Worm (Caenorhabditis elegans) whole organism, L1 larva: ENCODE results near the gene F38A5.22.
A peak's percentile ranks its signal among the peaks of the same experiment; 100 is the strongest.

Experiments
- C04F5.9 ChIP-seq: sonication (generic microtip); optimal IDR thresholded peaks from 2 replicates; lab custom pipeline; 2016; ENCODE audit warnings: missing genetic modification characterization, missing compliant biosample characterization
- C16A3.4 ChIP-seq: fragments of 150-350 bp; optimal IDR thresholded peaks from 2 replicates; lab custom pipeline; 2014; ENCODE audit warnings: missing biosample characterization, missing genetic modification characterization
- C34B4.2 ChIP-seq: sonication (generic microtip); optimal IDR thresholded peaks from 2 replicates; lab custom pipeline; 2017; ENCODE audit warnings: mild to moderate bottlenecking, missing genetic modification characterization, missing compliant biosample characterization
- Y116A8C.19 ChIP-seq: sonication (generic microtip); optimal IDR thresholded peaks from 2 replicates; lab custom pipeline; 2016; ENCODE audit warnings: missing compliant biosample characterization, missing genetic modification characterization, borderline replicate concordance
- aha-1 ChIP-seq: fragments of 150-350 bp; optimal IDR thresholded peaks from 2 replicates; lab custom pipeline; 2014; ENCODE audit warnings: missing biosample characterization, missing genetic modification characterization
- aly-2 ChIP-seq: fragments of 150-350 bp; optimal IDR thresholded peaks from 2 replicates; lab custom pipeline; 2014; ENCODE audit warnings: missing biosample characterization, missing genetic modification characterization
- ama-1 ChIP-seq: fragments of 150-350 bp; optimal IDR thresholded peaks from 2 replicates; lab custom pipeline; 2014
- blmp-1 ChIP-seq: fragments of 150-350 bp; optimal IDR thresholded peaks from 2 replicates; lab custom pipeline; 2014; ENCODE audit warnings: missing biosample characterization, missing genetic modification characterization
- ceh-63 ChIP-seq: fragments of 200-800 bp; sonication (Bioruptor generic); optimal IDR thresholded peaks from 2 replicates; lab custom pipeline; 2018; ENCODE audit warnings: mild to moderate bottlenecking, missing genetic modification characterization, missing compliant biosample characterization
- dpl-1 ChIP-seq, 3 experiments: fragments of 150-350 bp in 2 of 3; sonication (generic microtip) in 1 of 3; optimal IDR thresholded peaks; 2 replicates each; lab custom pipeline; 2014 to 2017; ENCODE audit warnings: missing biosample characterization in 3 of 3, missing genetic modification characterization in 3 of 3, missing genetic modification reagents in 3 of 3
- dsc-1 ChIP-seq: sonication (generic microtip); optimal IDR thresholded peaks from 2 replicates; lab custom pipeline; 2016; ENCODE audit warnings: mild to moderate bottlenecking, missing genetic modification characterization, missing compliant biosample characterization
- efl-1 ChIP-seq, 4 experiments: fragments of 150-350 bp; optimal IDR thresholded peaks in 3 of 4; peaks in 1 of 4; 1 replicate in 1 of 4; 2 replicates in 3 of 4; lab custom pipeline; 2014; ENCODE audit warnings: missing biosample characterization in 2 of 4, missing genetic modification characterization in 2 of 4, missing genetic modification reagents in 2 of 4
- efl-3 ChIP-seq: fragments of 200-800 bp; sonication (Bioruptor generic); optimal IDR thresholded peaks from 2 replicates; lab custom pipeline; 2018; ENCODE audit warnings: mild to moderate bottlenecking, missing genetic modification characterization, missing compliant biosample characterization
- egl-13 ChIP-seq: sonication (generic microtip); optimal IDR thresholded peaks from 2 replicates; lab custom pipeline; 2016; ENCODE audit warnings: missing genotype, missing genetic modification reagents, missing genetic modification characterization, missing compliant biosample characterization
- egl-27 ChIP-seq, 2 experiments: fragments of 150-350 bp in 1 of 2; sonication (generic microtip); optimal IDR thresholded peaks; 3 replicates each; lab custom pipeline; 2017 to 2018; ENCODE audit warnings: missing biosample characterization in 2 of 2, missing genetic modification characterization in 2 of 2, missing genetic modification reagents in 2 of 2
- elt-2 ChIP-seq: sonication (generic microtip); optimal IDR thresholded peaks from 2 replicates; lab custom pipeline; 2016; ENCODE audit warnings: missing genetic modification characterization, mild to moderate bottlenecking, inconsistent platforms, missing compliant biosample characterization, missing genetic modification reagents
- ets-5 ChIP-seq: fragments of 200-800 bp; sonication (Bioruptor generic); IDR thresholded peaks from 2 replicates; pipeline ENCODE4 v1.3.6; 2022; ENCODE audit warnings: missing genetic modification characterization, missing compliant biosample characterization
- fkh-10 ChIP-seq: sonication (generic microtip); optimal IDR thresholded peaks from 2 replicates; lab custom pipeline; 2017; ENCODE audit warnings: missing biosample characterization, missing genetic modification reagents, missing genetic modification characterization
- fkh-4 ChIP-seq: sonication (generic microtip); optimal IDR thresholded peaks from 2 replicates; lab custom pipeline; 2016; ENCODE audit warnings: missing compliant biosample characterization, missing genetic modification characterization, borderline replicate concordance
- fkh-8 ChIP-seq: sonication (generic microtip); optimal IDR thresholded peaks from 2 replicates; lab custom pipeline; 2016; ENCODE audit warnings: mild to moderate bottlenecking, missing genetic modification characterization, missing compliant biosample characterization
- hlh-17 ChIP-seq: fragments of 200-800 bp; sonication (Bioruptor generic); optimal IDR thresholded peaks from 2 replicates; lab custom pipeline; 2018; ENCODE audit warnings: missing genetic modification characterization, mild to moderate bottlenecking, missing compliant biosample characterization, moderate library complexity, borderline replicate concordance
- hpl-2 ChIP-seq: fragments of 150-350 bp; optimal IDR thresholded peaks from 2 replicates; lab custom pipeline; 2014; ENCODE audit warnings: missing biosample characterization, missing genetic modification reagents, missing genetic modification characterization
- isw-1 ChIP-seq: fragments of 200-800 bp; sonication (Bioruptor generic); IDR thresholded peaks from 2 replicates; pipeline ENCODE4 v1.3.6; 2022; ENCODE audit warnings: missing genetic modification characterization, missing compliant biosample characterization
- lin-13 ChIP-seq: fragments of 150-350 bp; optimal IDR thresholded peaks from 2 replicates; lab custom pipeline; 2014; ENCODE audit warnings: missing biosample characterization, missing genetic modification reagents, missing genetic modification characterization
- lin-14 ChIP-seq: fragments of 200-800 bp; sonication (Bioruptor generic); optimal IDR thresholded peaks from 2 replicates; lab custom pipeline; 2018; ENCODE audit warnings: mild to moderate bottlenecking, missing genetic modification characterization, moderate library complexity, missing compliant biosample characterization
- lin-35 ChIP-seq, 2 experiments: fragments of 150-350 bp; optimal IDR thresholded peaks; 2 replicates each; lab custom pipeline; 2014; ENCODE audit warnings: missing biosample characterization in 2 of 2, missing genetic modification characterization in 2 of 2, missing genetic modification reagents in 2 of 2
- lin-39 ChIP-seq: fragments of 150-350 bp; optimal IDR thresholded peaks from 2 replicates; lab custom pipeline; 2014; ENCODE audit warnings: missing biosample characterization, missing genetic modification reagents, missing genetic modification characterization
- lir-3 ChIP-seq: sonication (generic microtip); optimal IDR thresholded peaks from 2 replicates; lab custom pipeline; 2016; ENCODE audit warnings: mild to moderate bottlenecking, missing genetic modification characterization, moderate library complexity, missing compliant biosample characterization; ENCODE audit not compliant: poor library complexity
- lsy-2 ChIP-seq, 2 experiments: fragments of 150-350 bp; optimal IDR thresholded peaks; 2 replicates each; lab custom pipeline; 2014; ENCODE audit warnings: missing biosample characterization in 2 of 2, missing genetic modification characterization in 2 of 2
- mef-2 ChIP-seq: fragments of 150-350 bp; optimal IDR thresholded peaks from 2 replicates; lab custom pipeline; 2014; ENCODE audit warnings: missing biosample characterization, missing genetic modification characterization
- mep-1 ChIP-seq: fragments of 150-350 bp; optimal IDR thresholded peaks from 2 replicates; lab custom pipeline; 2014; ENCODE audit warnings: missing biosample characterization, missing genetic modification characterization
- nhr-19 ChIP-seq: fragments of 200-800 bp; sonication (Bioruptor generic); conservative IDR thresholded peaks from 2 replicates; pipeline ENCODE4 v1.3.6; 2022; ENCODE audit warnings: missing genetic modification characterization, missing compliant biosample characterization
- nhr-20 ChIP-seq: sonication (generic microtip); optimal IDR thresholded peaks from 2 replicates; lab custom pipeline; 2016; ENCODE audit warnings: mild to moderate bottlenecking, missing genetic modification characterization, missing compliant biosample characterization
- nhr-76 ChIP-seq: sonication (generic microtip); optimal IDR thresholded peaks from 2 replicates; lab custom pipeline; 2017; ENCODE audit warnings: missing biosample characterization, missing genetic modification characterization
- nhr-77 ChIP-seq: fragments of 150-350 bp; optimal IDR thresholded peaks from 2 replicates; lab custom pipeline; 2014; ENCODE audit warnings: missing biosample characterization, missing genetic modification characterization
- nhr-84 ChIP-seq: sonication (generic microtip); optimal IDR thresholded peaks from 2 replicates; lab custom pipeline; 2017; ENCODE audit warnings: missing biosample characterization, missing genetic modification characterization
- nhr-85 ChIP-seq: sonication (generic microtip); peaks from one replicate; lab custom pipeline; 2016; ENCODE audit warnings: missing genetic modification characterization, inconsistent platforms, missing compliant biosample characterization
- nhr-90 ChIP-seq: sonication (generic microtip); optimal IDR thresholded peaks from 2 replicates; lab custom pipeline; 2016; ENCODE audit warnings: mild to moderate bottlenecking, missing genetic modification characterization, missing compliant biosample characterization; ENCODE audit not compliant: poor library complexity
- pag-3 ChIP-seq: sonication (generic microtip); optimal IDR thresholded peaks from 2 replicates; lab custom pipeline; 2017; ENCODE audit warnings: missing genetic modification characterization, mild to moderate bottlenecking, missing compliant biosample characterization, antibody characterized with exemption, borderline replicate concordance; ENCODE audit not compliant: insufficient read depth
- pqm-1 ChIP-seq: sonication (generic microtip); optimal IDR thresholded peaks from 3 replicates; lab custom pipeline; 2017; ENCODE audit warnings: missing biosample characterization, missing genetic modification characterization
- sox-4 ChIP-seq: sonication (generic microtip); optimal IDR thresholded peaks from 2 replicates; lab custom pipeline; 2016; ENCODE audit warnings: missing genetic modification characterization, missing compliant biosample characterization
- swsn-7 ChIP-seq: sonication (generic microtip); optimal IDR thresholded peaks from 2 replicates; lab custom pipeline; 2016; ENCODE audit warnings: missing genetic modification characterization, missing compliant biosample characterization
- tbx-2 ChIP-seq: sonication (generic microtip); optimal IDR thresholded peaks from 2 replicates; lab custom pipeline; 2016; ENCODE audit warnings: missing genetic modification characterization, missing compliant biosample characterization
- tlp-1 ChIP-seq: fragments of 150-350 bp; optimal IDR thresholded peaks from 2 replicates; lab custom pipeline; 2014; ENCODE audit warnings: missing biosample characterization, missing genetic modification characterization
- unc-30 ChIP-seq: sonication (generic microtip); optimal IDR thresholded peaks from 2 replicates; lab custom pipeline; 2017; ENCODE audit warnings: missing biosample characterization, missing genetic modification characterization
- unc-62 ChIP-seq: fragments of 150-350 bp; optimal IDR thresholded peaks from 2 replicates; lab custom pipeline; 2014; ENCODE audit warnings: missing biosample characterization, missing genetic modification reagents, missing genetic modification characterization
- unc-86 ChIP-seq: sonication (generic microtip); optimal IDR thresholded peaks from 2 replicates; lab custom pipeline; 2016; ENCODE audit warnings: missing genetic modification characterization, missing compliant biosample characterization
- vab-15 ChIP-seq: sonication (generic microtip); optimal IDR thresholded peaks from 2 replicates; lab custom pipeline; 2017; ENCODE audit warnings: missing genotype, mild to moderate bottlenecking, missing genetic modification characterization, missing compliant biosample characterization
- zag-1 ChIP-seq: fragments of 150-350 bp; optimal IDR thresholded peaks from 2 replicates; lab custom pipeline; 2014; ENCODE audit warnings: missing biosample characterization, missing genetic modification characterization
- ztf-11 ChIP-seq, 2 experiments: sonication (generic microtip); optimal IDR thresholded peaks; 2 replicates each; lab custom pipeline; 2016 to 2017; ENCODE audit warnings: missing genetic modification characterization in 2 of 2, missing biosample characterization in 1 of 2, missing compliant biosample characterization in 1 of 2

Gene F38A5.22

ce11 chrIV:6576728-6577101, 19.0 kb downstream of the F38A5.22 start (continued):
- TF ChIP-seq Y116A8C.19 (tag; lab: Kevin White, UChicago) (no peak), ama-1 (lab: Kevin White, UChicago) (no peak), isw-1 (no peak), nhr-85 (tag; lab: Kevin White, UChicago) (peak; percentile 92), nhr-76 (tag; lab: Kevin White, UChicago) (no peak), ets-5 (no peak), dsc-1 (peak; percentile 3), vab-15 (tag; lab: Kevin White, UChicago) (no peak), pqm-1 (tag; lab: Kevin White, UChicago) (no peak), tbx-2 (tag; lab: Kevin White, UChicago) (peak; percentile 22), swsn-7 (tag; lab: Kevin White, UChicago) (peak; percentile 53), nhr-90 (tag; lab: Kevin White, UChicago) (peak; percentile 65), lin-35 (GFP tag; optimal IDR thresholded peaks at IDR 0.05; lab: Kevin White, UChicago) (peak; percentile 46 to 65), mef-2 (tag; lab: Kevin White, UChicago) (no peak), tlp-1 (tag; lab: Kevin White, UChicago) (no peak), hpl-2 (no peak), elt-2 (tag; lab: Kevin White, UChicago) (no peak), nhr-20 (peak; percentile 74), egl-13 (tag; lab: Kevin White, UChicago) (no peak), aha-1 (tag; lab: Kevin White, UChicago) (no peak), fkh-10 (no peak), ztf-11 (tag; optimal IDR thresholded peaks at IDR 0.05; lab: Kevin White, UChicago) (no peak), zag-1 (tag; lab: Kevin White, UChicago) (no peak), lin-13 (GFP tag; lab: Kevin White, UChicago) (peak; percentile 35), blmp-1 (peak; percentile 55), lin-39 (tag; lab: Kevin White, UChicago) (no peak), hlh-17 (no peak), nhr-84 (tag; lab: Kevin White, UChicago) (no peak), nhr-19 (GFP tag; lab: Robert Waterston, UW) (peak; percentile 31; the same call in 1 of the 2 replicates), efl-3 (GFP tag; lab: Kevin White, UChicago) (no peak), unc-86 (no peak)

DNA sequence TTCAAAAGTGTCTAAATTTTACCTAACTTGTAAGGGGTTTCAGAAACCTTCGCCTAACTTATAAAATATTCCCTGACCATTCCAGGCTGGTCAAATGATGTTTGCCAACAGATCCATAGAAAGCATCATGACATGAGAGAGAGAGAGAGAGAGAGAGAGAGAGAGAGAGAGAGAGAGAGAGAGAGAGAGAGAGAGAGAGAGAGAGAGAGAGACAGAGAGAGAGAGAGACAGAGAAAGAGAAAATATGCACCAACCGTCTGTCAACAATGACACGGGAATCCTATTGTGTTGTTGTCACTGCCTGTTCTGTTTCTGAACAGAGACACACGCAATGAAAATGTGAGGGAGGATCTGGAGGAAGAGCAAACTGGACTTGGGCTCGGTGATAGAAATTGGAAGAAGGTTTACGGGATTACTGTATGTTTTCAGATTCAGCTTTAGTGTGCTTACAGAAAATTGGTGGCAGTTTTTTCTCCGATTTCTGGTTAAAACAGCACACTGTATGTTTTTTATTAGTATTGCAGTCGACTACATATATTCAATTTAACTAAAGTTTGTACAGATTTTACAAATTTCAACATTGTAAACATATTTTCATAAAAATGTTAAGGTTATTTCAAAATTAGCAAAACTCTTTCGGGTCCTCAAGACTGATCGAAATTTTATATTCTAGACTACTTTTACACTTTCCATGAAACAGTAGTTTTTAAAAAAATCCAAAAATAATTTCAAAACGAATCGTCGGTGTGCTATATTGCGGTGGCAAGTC, 19.6 kb downstream of the F38A5.22 start:
- TF ChIP-seq nhr-77 (tag; lab: Kevin White, UChicago) (no peak), isw-1 (no peak), pag-3 (tag; lab: Kevin White, UChicago) (no peak), fkh-8 (tag; lab: Kevin White, UChicago) (no peak), blmp-1 (no peak), unc-62 (GFP tag; lab: Kevin White, UChicago) (no peak), C16A3.4 (no peak), nhr-84 (tag; lab: Kevin White, UChicago) (no peak), mep-1 (tag; lab: Kevin White, UChicago) (peak; percentile 40), C04F5.9 (no peak), lin-39 (tag; lab: Kevin White, UChicago) (no peak), egl-27 (tag; optimal IDR thresholded peaks at IDR 0.05; lab: Kevin White, UChicago) (no peak), lsy-2 (tag; optimal IDR thresholded peaks at IDR 0.05; lab: Kevin White, UChicago) (no peak), ztf-11 (tag; optimal IDR thresholded peaks at IDR 0.05; lab: Kevin White, UChicago) (no peak), lin-14 (GFP tag; lab: Kevin White, UChicago) (peak; percentile 13), efl-1 (optimal IDR thresholded peaks at IDR 0.05; lab: Kevin White, UChicago) (peak; percentile 12 to 27), efl-1 (GFP tag; optimal IDR thresholded peaks at IDR 0.05 in 1 of 2; lab: Kevin White, UChicago) (no peak), C34B4.2 (tag; lab: Kevin White, UChicago) (no peak), aly-2 (tag; lab: Kevin White, UChicago) (no peak), fkh-4 (tag; lab: Kevin White, UChicago) (no peak), dpl-1 (GFP tag; optimal IDR thresholded peaks at IDR 0.05; lab: Kevin White, UChicago) (no peak), sox-4 (tag; lab: Kevin White, UChicago) (no peak), unc-30 (tag; lab: Kevin White, UChicago) (no peak), lir-3 (tag; lab: Kevin White, UChicago) (no peak), ceh-63 (GFP tag; lab: Kevin White, UChicago) (no peak), unc-86 (no peak), hpl-2 (no peak), nhr-85 (tag; lab: Kevin White, UChicago) (no peak)
